Fruit fly (Drosophila melanogaster) whole organism, wandering third instar larva: Measurements from ENCODE around the gene CG14960.

Source experiments
- Abd-B ChIP-seq: fragments of >200 bp; optimal IDR thresholded peaks from 2 replicates; lab custom pipeline; 2017; ENCODE audit warnings: missing biosample characterization, missing genetic modification characterization
- CG32264 ChIP-seq: fragments of 200-800 bp; sonication (Bioruptor generic); optimal IDR thresholded peaks from 2 replicates; lab custom pipeline; 2016; ENCODE audit warnings: missing biosample characterization, missing genetic modification characterization
- CG9705 ChIP-seq: fragments of 200-800 bp; sonication (Bioruptor generic); optimal IDR thresholded peaks from 2 replicates; lab custom pipeline; 2018; ENCODE audit warnings: missing biosample characterization, mild to moderate bottlenecking, missing genetic modification characterization
- CrebA ChIP-seq: fragments of 200-800 bp; sonication (Bioruptor generic); optimal IDR thresholded peaks from 2 replicates; lab custom pipeline; 2016; ENCODE audit warnings: missing biosample characterization, mild to moderate bottlenecking, missing genetic modification characterization, borderline replicate concordance
- Dfd ChIP-seq: fragments of >200 bp; optimal IDR thresholded peaks from 2 replicates; lab custom pipeline; 2017; ENCODE audit warnings: missing biosample characterization, missing genetic modification characterization
- Dif ChIP-seq: fragments of 200-275, 200-300 bp; sonication (Bioruptor generic); optimal IDR thresholded peaks from 2 replicates; lab custom pipeline; 2018; ENCODE audit warnings: missing biosample characterization, missing genetic modification characterization; ENCODE audit not compliant: partially characterized antibody
- GATAd ChIP-seq: sonication (Bioruptor generic); optimal IDR thresholded peaks from 2 replicates; lab custom pipeline; 2016; ENCODE audit warnings: missing biosample characterization, missing genetic modification characterization
- HLH106 ChIP-seq: fragments of 200-800 bp; optimal IDR thresholded peaks from 3 replicates; lab custom pipeline; 2019; ENCODE audit warnings: missing biosample characterization, mild to moderate bottlenecking, missing genetic modification characterization, moderate library complexity
- Hnf4 ChIP-seq: fragments of 200-800 bp; sonication (Bioruptor generic); optimal IDR thresholded peaks from 2 replicates; lab custom pipeline; 2016; ENCODE audit warnings: missing biosample characterization, mild to moderate bottlenecking, missing genetic modification characterization
- Hr78 ChIP-seq: fragments of >200 bp; optimal IDR thresholded peaks from 2 replicates; lab custom pipeline; 2017; ENCODE audit warnings: missing biosample characterization, missing genetic modification characterization
- Hr83 ChIP-seq: fragments of 200-300 bp; sonication (Bioruptor generic); optimal IDR thresholded peaks from 2 replicates; lab custom pipeline; 2016; ENCODE audit warnings: missing biosample characterization, mild to moderate bottlenecking, missing genetic modification characterization, moderate library complexity; ENCODE audit not compliant: poor library complexity, severe bottlenecking
- Jra ChIP-seq: sonication (Bioruptor generic); optimal IDR thresholded peaks from 2 replicates; lab custom pipeline; 2016; ENCODE audit warnings: missing biosample characterization, missing genetic modification characterization
- Mio ChIP-seq: sonication (Bioruptor generic); optimal IDR thresholded peaks from 2 replicates; lab custom pipeline; 2016; ENCODE audit warnings: missing biosample characterization, missing genetic modification characterization
- Myc ChIP-seq: fragments of >200 bp; optimal IDR thresholded peaks from 2 replicates; lab custom pipeline; 2017
- N ChIP-seq: fragments of >200 bp; optimal IDR thresholded peaks from 2 replicates; lab custom pipeline; 2018; ENCODE audit warnings: missing biosample characterization, missing external identifiers, missing genetic modification characterization
- OdsH ChIP-seq: fragments of 200-800 bp; sonication (Bioruptor generic); optimal IDR thresholded peaks from 2 replicates; lab custom pipeline; 2016; ENCODE audit warnings: missing biosample characterization, mild to moderate bottlenecking, missing genetic modification characterization
- Rel ChIP-seq, 2 experiments: fragments of 200-800 bp; sonication (Bioruptor generic) in 1 of 2; optimal IDR thresholded peaks; 2 replicates in 1 of 2; 3 replicates in 1 of 2; lab custom pipeline; 2016 to 2019; ENCODE audit warnings: mild to moderate bottlenecking in 2 of 2, missing biosample characterization in 2 of 2, missing genetic modification characterization in 2 of 2, moderate library complexity in 1 of 2
- Sp1 ChIP-seq: fragments of 200-800 bp; sonication (Bioruptor generic); optimal IDR thresholded peaks from 3 replicates; lab custom pipeline; 2019; ENCODE audit warnings: missing biosample characterization, mild to moderate bottlenecking, missing genetic modification characterization, moderate library complexity
- Vsx2 ChIP-seq: fragments of 200-300, 225-300 bp; sonication (Bioruptor generic); optimal IDR thresholded peaks from 2 replicates; lab custom pipeline; 2018; ENCODE audit warnings: missing biosample characterization, missing genetic modification characterization; ENCODE audit not compliant: partially characterized antibody
- br ChIP-seq: fragments of 200-800 bp; sonication (Bioruptor generic); optimal IDR thresholded peaks from 2 replicates; lab custom pipeline; 2016; ENCODE audit warnings: missing biosample characterization, missing genetic modification characterization
- brk ChIP-seq: fragments of 200-800 bp; sonication (Bioruptor generic); optimal IDR thresholded peaks from 2 replicates; lab custom pipeline; 2016; ENCODE audit warnings: missing biosample characterization, mild to moderate bottlenecking, missing genetic modification characterization
- dl ChIP-seq, 2 experiments: fragments of 175-275, 200-275 bp in 1 of 2; fragments of 200-275 bp in 1 of 2; sonication (Bioruptor generic); optimal IDR thresholded peaks; lab custom pipeline; 2018; ENCODE audit warnings: mild to moderate bottlenecking in 2 of 2, missing biosample characterization in 2 of 2, missing genetic modification characterization in 2 of 2, moderate library complexity in 2 of 2; ENCODE audit not compliant: partially characterized antibody in 2 of 2, insufficient read depth in 1 of 2
- dmrt93B ChIP-seq: fragments of 200-800 bp; sonication (Bioruptor generic); optimal IDR thresholded peaks from 2 replicates; lab custom pipeline; 2018; ENCODE audit warnings: missing biosample characterization, mild to moderate bottlenecking, missing genetic modification characterization
- dsf ChIP-seq: sonication (Bioruptor generic); optimal IDR thresholded peaks from 2 replicates; lab custom pipeline; 2016; ENCODE audit warnings: missing biosample characterization, missing genetic modification characterization, borderline replicate concordance
- ey ChIP-seq: fragments of 200-800 bp; sonication (Bioruptor generic); optimal IDR thresholded peaks from 2 replicates; lab custom pipeline; 2016; ENCODE audit warnings: missing biosample characterization, missing genetic modification characterization
- foxo ChIP-seq, 2 experiments: fragments of 200-800 bp; sonication (Bioruptor generic); optimal IDR thresholded peaks; 2 replicates in 1 of 2; 3 replicates in 1 of 2; lab custom pipeline; 2016 to 2017; ENCODE audit warnings: missing biosample characterization in 2 of 2, missing genetic modification characterization in 2 of 2
- fru ChIP-seq: fragments of 200-800 bp; sonication (Bioruptor generic); optimal IDR thresholded peaks from 3 replicates; lab custom pipeline; 2016; ENCODE audit warnings: missing biosample characterization, mild to moderate bottlenecking, missing genetic modification characterization
- h ChIP-seq: fragments of 200-800 bp; sonication (Bioruptor generic); optimal IDR thresholded peaks from 3 replicates; lab custom pipeline; 2016; ENCODE audit warnings: missing biosample characterization, mild to moderate bottlenecking, missing genetic modification characterization
- jim ChIP-seq: fragments of 175-275, 200-325 bp; sonication (Bioruptor generic); optimal IDR thresholded peaks from 2 replicates; lab custom pipeline; 2016; ENCODE audit warnings: missing biosample characterization, mild to moderate bottlenecking, missing genetic modification characterization
- lola ChIP-seq: fragments of >200 bp; optimal IDR thresholded peaks from 2 replicates; lab custom pipeline; 2017; ENCODE audit warnings: missing biosample characterization, missing genetic modification characterization
- pan ChIP-seq: fragments of >200 bp; optimal IDR thresholded peaks from 2 replicates; lab custom pipeline; 2017
- psq ChIP-seq: fragments of 200-800 bp; sonication (Bioruptor generic); optimal IDR thresholded peaks from 3 replicates; lab custom pipeline; 2017; ENCODE audit warnings: missing biosample characterization, mild to moderate bottlenecking, missing genetic modification characterization, moderate library complexity
- rgr ChIP-seq: fragments of 200-800 bp; sonication (Bioruptor generic); optimal IDR thresholded peaks from 3 replicates; lab custom pipeline; 2016; ENCODE audit warnings: missing biosample characterization, mild to moderate bottlenecking, missing genetic modification characterization
- sage ChIP-seq: fragments of 200-800 bp; sonication (Bioruptor generic); optimal IDR thresholded peaks from 2 replicates; lab custom pipeline; 2016; ENCODE audit warnings: missing biosample characterization, mild to moderate bottlenecking, missing genetic modification characterization
- sv ChIP-seq: fragments of 200-800 bp; sonication (Bioruptor generic); optimal IDR thresholded peaks from 3 replicates; lab custom pipeline; 2016; ENCODE audit warnings: missing biosample characterization, missing genetic modification characterization
- tai ChIP-seq: sonication (Bioruptor generic); optimal IDR thresholded peaks from 2 replicates; lab custom pipeline; 2016; ENCODE audit warnings: missing biosample characterization, missing genetic modification characterization
- usp ChIP-seq: fragments of >200 bp; optimal IDR thresholded peaks from 2 replicates; lab custom pipeline; 2017; ENCODE audit warnings: missing biosample characterization, missing genetic modification characterization
- woc ChIP-seq: sonication (Bioruptor generic); optimal IDR thresholded peaks from 2 replicates; lab custom pipeline; 2016; ENCODE audit warnings: missing biosample characterization, mild to moderate bottlenecking, missing genetic modification characterization

Gene CG14960

DNA sequence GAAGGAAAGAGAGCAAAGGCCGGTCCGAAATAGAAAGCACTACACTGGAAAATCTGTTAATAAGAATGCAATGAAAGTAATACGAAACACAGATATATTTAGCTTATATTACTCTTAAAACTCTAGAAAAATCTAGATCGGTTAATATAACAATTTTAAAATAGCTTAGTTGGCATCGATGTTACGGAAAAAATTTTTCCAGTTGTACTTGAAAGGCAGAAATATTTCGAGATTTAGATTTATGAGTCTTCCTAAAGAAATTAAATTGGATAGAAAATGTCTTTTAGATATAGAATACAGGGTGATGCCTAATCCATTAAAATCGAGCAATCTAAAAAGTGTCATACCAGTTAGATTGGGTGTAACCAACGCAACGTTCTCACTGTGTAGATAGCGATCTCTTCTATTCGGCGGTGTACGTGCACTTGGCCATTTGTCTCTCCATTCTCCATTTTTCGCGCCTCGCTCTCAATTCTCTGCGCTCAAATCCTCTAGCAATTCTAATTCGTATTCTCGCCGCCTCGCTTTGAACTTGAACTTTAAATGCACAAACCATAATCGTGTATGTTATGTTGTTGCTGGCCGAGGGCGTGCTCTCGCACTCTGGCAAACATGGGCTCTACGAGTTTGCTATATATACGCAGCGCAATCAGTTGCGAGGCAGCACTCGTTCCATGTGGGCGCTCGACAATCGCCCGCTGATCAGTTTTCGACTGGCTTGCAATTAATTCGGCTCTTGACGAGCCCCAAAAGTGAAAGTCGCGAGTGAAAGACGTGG, 20.6 kb upstream of the CG14960 start:
- TF ChIP-seq psq (GFP tag; lab: Kevin White, UChicago) (peak; percentile 19), dmrt93B (GFP tag; lab: Kevin White, UChicago) (peak; percentile 2), Rel (GFP tag; optimal IDR thresholded peaks at IDR 0.05; lab: Kevin White, UChicago) (no peak), Rel (tag; optimal IDR thresholded peaks at IDR 0.05; lab: Kevin White, UChicago) (no peak), tai (GFP tag; lab: Kevin White, UChicago) (peak; percentile 53), Abd-B (GFP tag; lab: Kevin White, UChicago) (no peak), Dif (GFP tag; lab: Kevin White, UChicago) (peak; percentile 15), Hnf4 (GFP tag; lab: Kevin White, UChicago) (peak; percentile 46), br (GFP tag; lab: Kevin White, UChicago) (no peak), OdsH (peak; percentile 49), Hr83 (GFP tag; lab: Kevin White, UChicago) (peak; percentile 79), CG9705 (GFP tag; lab: Kevin White, UChicago) (no peak), Jra (GFP tag; lab: Kevin White, UChicago) (no peak), HLH106 (tag; lab: Kevin White, UChicago) (peak; percentile 27), brk (GFP tag; lab: Kevin White, UChicago) (peak; percentile 36), foxo (GFP tag; optimal IDR thresholded peaks at IDR 0.05; lab: Kevin White, UChicago) (peak in 1 of 2 experiments; percentile 57), Hr78 (no peak), ey (GFP tag; lab: Kevin White, UChicago) (no peak), rgr (GFP tag; lab: Kevin White, UChicago) (peak; percentile 27), sv (GFP tag; lab: Kevin White, UChicago) (peak; percentile 97)

- TF ChIP-seq sv (GFP tag; lab: Kevin White, UChicago) (no peak), Jra (GFP tag; lab: Kevin White, UChicago) (no peak), OdsH (peak; percentile 37), CrebA (GFP tag; lab: Kevin White, UChicago) (peak; percentile 68), ey (GFP tag; lab: Kevin White, UChicago) (peak; percentile 4), dsf (GFP tag; lab: Kevin White, UChicago) (peak; percentile 30), jim (GFP tag; lab: Kevin White, UChicago) (peak; percentile 36), Myc (no peak), Hnf4 (GFP tag; lab: Kevin White, UChicago) (peak; percentile 54), woc (GFP tag; lab: Kevin White, UChicago) (peak; percentile 37), brk (GFP tag; lab: Kevin White, UChicago) (peak; percentile 51), CG9705 (GFP tag; lab: Kevin White, UChicago) (no peak), GATAd (no peak), h (GFP tag; lab: Kevin White, UChicago) (peak; percentile 5), Sp1 (peak; percentile 53), HLH106 (tag; lab: Kevin White, UChicago) (peak; percentile 6), pan (lab: Kevin White, UChicago) (no peak), dmrt93B (GFP tag; lab: Kevin White, UChicago) (peak; percentile 6), psq (GFP tag; lab: Kevin White, UChicago) (no peak), br (GFP tag; lab: Kevin White, UChicago) (peak; percentile 42), fru (no peak), dl (GFP tag; optimal IDR thresholded peaks at IDR 0.05; lab: Kevin White, UChicago; ENCODE audit: insufficient read depth in 1 of 2, partially characterized antibody in 2 of 2) (no peak), Hr83 (GFP tag; lab: Kevin White, UChicago) (peak; percentile 73), Dif (GFP tag; lab: Kevin White, UChicago) (no peak), Mio (GFP tag; lab: Kevin White, UChicago) (no peak), usp (GFP tag; lab: Kevin White, UChicago) (no peak), CG32264 (GFP tag; lab: Kevin White, UChicago) (no peak), Dfd (GFP tag; lab: Kevin White, UChicago) (no peak), lola (GFP tag; lab: Kevin White, UChicago) (no peak), sage (GFP tag; lab: Kevin White, UChicago) (peak; percentile 55), foxo (GFP tag; optimal IDR thresholded peaks at IDR 0.05; lab: Kevin White, UChicago) (peak in 1 of 2 experiments; percentile 26), Rel (GFP tag; optimal IDR thresholded peaks at IDR 0.05; lab: Kevin White, UChicago) (peak; percentile 77), Rel (tag; optimal IDR thresholded peaks at IDR 0.05; lab: Kevin White, UChicago) (peak; percentile 89), N (no peak), Vsx2 (GFP tag; lab: Kevin White, UChicago) (no peak), Abd-B (GFP tag; lab: Kevin White, UChicago) (no peak), rgr (GFP tag; lab: Kevin White, UChicago) (peak; percentile 24), Hr78 (no peak), tai (GFP tag; lab: Kevin White, UChicago) (peak; percentile 36)
- TF ChIP-seq, all 38 proteins: peak for 19
These were observed 19.7 kb upstream of the CG14960 start for dm6 chr3L:3250922-3251658.
